Fruit fly (Drosophila melanogaster) whole organism, embryonic: ENCODE results near the gene Chro.

Experiments used
- CG10209 ChIP-seq: fragments of 200-800 bp; sonication (Bioruptor generic); optimal IDR thresholded peaks from 3 replicates; lab custom pipeline; 2017; ENCODE audit warnings: missing biosample characterization, mild to moderate bottlenecking, missing genetic modification characterization, missing genetic modification reagents
- CG14014 ChIP-seq: fragments of 200-800 bp; sonication (Bioruptor generic); IDR thresholded peaks from 2 replicates; pipeline ENCODE4 v1.3.6; 2022; ENCODE audit warnings: missing biosample characterization, missing genetic modification characterization
- CG42726 ChIP-seq: fragments of 200-800 bp; sonication (Bioruptor generic); IDR thresholded peaks from 2 replicates; pipeline ENCODE4 v1.3.6; 2022; ENCODE audit warnings: missing biosample characterization, missing genetic modification characterization; ENCODE audit not compliant: partially characterized antibody
- H15 ChIP-seq: fragments of 200-800 bp; sonication (Bioruptor generic); IDR thresholded peaks from 3 replicates; pipeline ENCODE4 v1.3.6; 2022; ENCODE audit warnings: missing biosample characterization, missing genetic modification characterization
- NC2α ChIP-seq: fragments of 200-800 bp; sonication (Bioruptor generic); optimal IDR thresholded peaks from 2 replicates; lab custom pipeline; 2016; ENCODE audit warnings: missing biosample characterization, missing genetic modification characterization
- Nf-YC ChIP-seq: fragments of 200-800 bp; optimal IDR thresholded peaks from 3 replicates; lab custom pipeline; 2019; ENCODE audit warnings: missing biosample characterization, mild to moderate bottlenecking, missing genetic modification characterization, moderate library complexity
- Poxn ChIP-seq: fragments of 200-800 bp; sonication (Bioruptor generic); IDR thresholded peaks from 2 replicates; pipeline ENCODE4 v1.3.6; 2022; ENCODE audit warnings: missing biosample characterization, missing genetic modification characterization
- Ssrp ChIP-seq: fragments of 200-800 bp; sonication (Bioruptor generic); optimal IDR thresholded peaks from 2 replicates; lab custom pipeline; 2018; ENCODE audit warnings: missing biosample characterization, mild to moderate bottlenecking, missing genetic modification characterization, moderate library complexity
- Tbp ChIP-seq: fragments of >200 bp; optimal IDR thresholded peaks from 2 replicates; lab custom pipeline; 2018; ENCODE audit warnings: missing biosample characterization, missing genetic modification characterization
- hbn ChIP-seq: fragments of 200-800 bp; sonication (Bioruptor generic); IDR thresholded peaks from 2 replicates; pipeline ENCODE4 v1.3.6; 2022; ENCODE audit warnings: missing biosample characterization, missing genetic modification characterization; ENCODE audit not compliant: partially characterized antibody
- wdn ChIP-seq: fragments of 200-800 bp; sonication (Bioruptor generic); IDR thresholded peaks from 2 replicates; pipeline ENCODE4 v1.3.6; 2022; ENCODE audit warnings: missing biosample characterization, missing genetic modification characterization

dm6 chr3L:22879344-22879723 lies 550 bp upstream of the Chro start:
- TF ChIP-seq Tbp (no peak), wdn (GFP tag; lab: Robert Waterston, UW) (no peak), Poxn (GFP tag; lab: Robert Waterston, UW) (no peak), H15 (GFP tag; lab: Robert Waterston, UW) (no peak), Nf-YC (no peak), CG10209 (no peak), Ssrp (tag; lab: Kevin White, UChicago) (no peak), CG14014 (no peak), CG42726 (GFP tag; lab: Robert Waterston, UW) (no peak), hbn (GFP tag; lab: Robert Waterston, UW) (no peak), NC2α (GFP tag; lab: Kevin White, UChicago) (no peak)
